In genomic region chr3R:20830153-20830695, dm6 we compare ENCODE assay signal across 1 fruit fly cellular context.
A peak's percentile ranks its signal among the peaks of the same experiment; 100 is the strongest.
TF ChIP-seq lines count a peak whose summit lies in the region.

TSS of gene Adss (minus strand) at chr3R:20830580.

TF ChIP-seq in whole organism, embryonic, 481 proteins besides CTCF, POLR2A, EP300 and RAD21 (continued from another document and continues in another):
- peak; percentile 53; the same call in 2 of the 3 replicates for TF ChIP-seq Opbp (GFP tag; IDR thresholded peaks at IDR 0.05; lab: Robert Waterston, UW; ENCODE audit: partially characterized antibody)
- TF ChIP-seq Meics (GFP tag; optimal IDR thresholded peaks at IDR 0.05; lab: Kevin White, UChicago): peak; percentile 15
- TF ChIP-seq hkb (optimal IDR thresholded peaks at IDR 0.05; lab: Kevin White, UChicago): no peak
- peak; percentile 54 for TF ChIP-seq hkb (GFP tag; IDR thresholded peaks at IDR 0.05; lab: Robert Waterston, UW)
- peak; percentile 28 for TF ChIP-seq cwo (GFP tag; optimal IDR thresholded peaks at IDR 0.05; lab: Kevin White, UChicago)
- TF ChIP-seq Atf-2 (GFP tag; optimal IDR thresholded peaks at IDR 0.05; lab: Kevin White, UChicago): no peak
- TF ChIP-seq sc (optimal IDR thresholded peaks at IDR 0.05; lab: Kevin White, UChicago): no peak
- TF ChIP-seq sc (GFP tag; optimal IDR thresholded peaks at IDR 0.05; lab: Kevin White, UChicago): peak; percentile 15
- peak; percentile 54 for TF ChIP-seq ftz-f1 (GFP tag; optimal IDR thresholded peaks at IDR 0.05; lab: Kevin White, UChicago)
- no peak for TF ChIP-seq cad (GFP tag; optimal IDR thresholded peaks at IDR 0.05; lab: Kevin White, UChicago)
- no peak for TF ChIP-seq Doc3 (GFP tag; IDR thresholded peaks at IDR 0.05; lab: Robert Waterston, UW; ENCODE audit: partially characterized antibody)
- no peak for TF ChIP-seq CG32772 (GFP tag; IDR thresholded peaks at IDR 0.05; lab: Robert Waterston, UW)
- TF ChIP-seq nerfin-2 (GFP tag; IDR thresholded peaks at IDR 0.05; lab: Robert Waterston, UW; ENCODE audit: partially characterized antibody): no peak
- TF ChIP-seq z (GFP tag; IDR thresholded peaks at IDR 0.05; lab: Robert Waterston, UW): 0 out of 3 replicates have a peak, but pooled peaks have one; percentile 31
- no peak for TF ChIP-seq H15 (GFP tag; IDR thresholded peaks at IDR 0.05; lab: Robert Waterston, UW)
- peak; percentile 70 for TF ChIP-seq MBD-R2 (GFP tag; IDR thresholded peaks at IDR 0.05; lab: Robert Waterston, UW)
- TF ChIP-seq Chrac-16 (GFP tag; optimal IDR thresholded peaks at IDR 0.05; lab: Kevin White, UChicago): no peak
- no peak; the same call in 1 of the 3 replicates for TF ChIP-seq CG34224 (GFP tag; IDR thresholded peaks at IDR 0.05; lab: Robert Waterston, UW; ENCODE audit: partially characterized antibody)
- peak; percentile 52 for TF ChIP-seq Lhr (GFP tag; optimal IDR thresholded peaks at IDR 0.05; lab: Kevin White, UChicago)
- peak; percentile 62 for TF ChIP-seq Myb (GFP tag; optimal IDR thresholded peaks at IDR 0.05; lab: Kevin White, UChicago)
- TF ChIP-seq zfh1 (GFP tag; IDR thresholded peaks at IDR 0.05; lab: Robert Waterston, UW): peak; percentile 46; the same call in 1 of the 3 replicates
- TF ChIP-seq ttk (GFP tag; IDR thresholded peaks at IDR 0.05; lab: Robert Waterston, UW): 0 out of 2 replicates have a peak, but pooled peaks have one; percentile 14
- TF ChIP-seq CG7987 (GFP tag; optimal IDR thresholded peaks at IDR 0.05; lab: Kevin White, UChicago): peak; percentile 59
- no peak for TF ChIP-seq CG1792 (GFP tag; optimal IDR thresholded peaks at IDR 0.05; lab: Kevin White, UChicago)
- TF ChIP-seq lbe (GFP tag; optimal IDR thresholded peaks at IDR 0.05; lab: Kevin White, UChicago): no peak
- TF ChIP-seq kay (GFP tag; optimal IDR thresholded peaks at IDR 0.05; lab: Kevin White, UChicago): no peak
- peak; percentile 34 for TF ChIP-seq B-H2 (GFP tag; optimal IDR thresholded peaks at IDR 0.05; lab: Kevin White, UChicago)
- TF ChIP-seq CG7786 (GFP tag; optimal IDR thresholded peaks at IDR 0.05; lab: Kevin White, UChicago): peak; percentile 45
- peak; percentile 21 for TF ChIP-seq luna (GFP tag; optimal IDR thresholded peaks at IDR 0.05; lab: Kevin White, UChicago)
- no peak for TF ChIP-seq bab2 (GFP tag; optimal IDR thresholded peaks at IDR 0.05; lab: Kevin White, UChicago)
- no peak for TF ChIP-seq tio (GFP tag; optimal IDR thresholded peaks at IDR 0.05; lab: Kevin White, UChicago)
- no peak for TF ChIP-seq Usf (GFP tag; optimal IDR thresholded peaks at IDR 0.05; lab: Kevin White, UChicago)
- no peak; the same call in 1 of the 2 replicates for TF ChIP-seq tna (GFP tag; IDR thresholded peaks at IDR 0.05; lab: Robert Waterston, UW; ENCODE audit: partially characterized antibody)
- TF ChIP-seq CG17186 (GFP tag; optimal IDR thresholded peaks at IDR 0.05; lab: Kevin White, UChicago): peak; percentile 89
- TF ChIP-seq CG4730 (GFP tag; IDR thresholded peaks at IDR 0.05; lab: Robert Waterston, UW): no peak
- TF ChIP-seq CG9932 (GFP tag; IDR thresholded peaks at IDR 0.05; lab: Robert Waterston, UW): peak; percentile 10; the same call in 1 of the 2 replicates
- peak; percentile 43 for TF ChIP-seq CG12071 (GFP tag; optimal IDR thresholded peaks at IDR 0.05; lab: Kevin White, UChicago)
- TF ChIP-seq Optix (GFP tag; IDR thresholded peaks at IDR 0.05; lab: Robert Waterston, UW): no peak
- TF ChIP-seq Max (GFP tag; optimal IDR thresholded peaks at IDR 0.05; lab: Kevin White, UChicago): peak; percentile 9
- TF ChIP-seq repo (GFP tag; optimal IDR thresholded peaks at IDR 0.05; lab: Kevin White, UChicago): peak; percentile 7
- TF ChIP-seq Stat92E (GFP tag; optimal IDR thresholded peaks at IDR 0.05; lab: Kevin White, UChicago): peak in 1 of 3 experiments; percentile 43
- peak; percentile 29 for TF ChIP-seq CG10543 (GFP tag; optimal IDR thresholded peaks at IDR 0.05; lab: Kevin White, UChicago)
- no peak for TF ChIP-seq CG10462 (GFP tag; optimal IDR thresholded peaks at IDR 0.05; lab: Kevin White, UChicago)
- 0 out of 2 replicates have a peak, but pooled peaks have one; percentile 14 for TF ChIP-seq CG31441 (GFP tag; IDR thresholded peaks at IDR 0.05; lab: Robert Waterston, UW)
- no peak for TF ChIP-seq CG2199 (GFP tag; IDR thresholded peaks at IDR 0.05; lab: Robert Waterston, UW)
- TF ChIP-seq ara (GFP tag; IDR thresholded peaks at IDR 0.05; lab: Robert Waterston, UW): 0 out of 2 replicates have a peak, but pooled peaks have one; percentile 41
- peak; percentile 4 for TF ChIP-seq maf-S (GFP tag; optimal IDR thresholded peaks at IDR 0.05; lab: Kevin White, UChicago)
- TF ChIP-seq CG31388 (GFP tag; optimal IDR thresholded peaks at IDR 0.05; lab: Kevin White, UChicago): no peak
- TF ChIP-seq Atf6 (GFP tag; IDR thresholded peaks at IDR 0.05; lab: Robert Waterston, UW): peak; percentile 56; the same call in 1 of the 2 replicates
- peak; percentile 22 for TF ChIP-seq Dp (GFP tag; optimal IDR thresholded peaks at IDR 0.05; lab: Kevin White, UChicago)
- TF ChIP-seq cato (GFP tag; optimal IDR thresholded peaks at IDR 0.05; lab: Kevin White, UChicago; ENCODE audit: borderline replicate concordance): no peak
- TF ChIP-seq CG4328 (GFP tag; optimal IDR thresholded peaks at IDR 0.05; lab: Kevin White, UChicago): no peak
- no peak for TF ChIP-seq D19B (GFP tag; optimal IDR thresholded peaks at IDR 0.05; lab: Kevin White, UChicago)
- TF ChIP-seq CG4617 (GFP tag; optimal IDR thresholded peaks at IDR 0.05; lab: Kevin White, UChicago; ENCODE audit: borderline replicate concordance): peak; percentile 21
- TF ChIP-seq bcd (GFP tag; optimal IDR thresholded peaks at IDR 0.05; lab: Kevin White, UChicago): peak; percentile 24
- no peak for TF ChIP-seq p53 (GFP tag; optimal IDR thresholded peaks at IDR 0.05; lab: Kevin White, UChicago)
- peak; percentile 56; the same call in 1 of the 2 replicates for TF ChIP-seq sob (GFP tag; IDR thresholded peaks at IDR 0.05; lab: Robert Waterston, UW)
- TF ChIP-seq CG1603 (tag; optimal IDR thresholded peaks at IDR 0.05; lab: Kevin White, UChicago): peak; percentile 43
- TF ChIP-seq Sox102F (GFP tag; optimal IDR thresholded peaks at IDR 0.05; lab: Kevin White, UChicago): no peak
- TF ChIP-seq wdn (GFP tag; IDR thresholded peaks at IDR 0.05; lab: Robert Waterston, UW): peak; percentile 40; the same call in 1 of the 2 replicates
- no peak for TF ChIP-seq Aef1 (GFP tag; IDR thresholded peaks at IDR 0.05; lab: Robert Waterston, UW)
- peak; percentile 44 for TF ChIP-seq ash1 (GFP tag; optimal IDR thresholded peaks at IDR 0.05; lab: Kevin White, UChicago)
- TF ChIP-seq Ets97D (GFP tag; optimal IDR thresholded peaks at IDR 0.05; lab: Kevin White, UChicago): peak; percentile 50
- peak; percentile 67; the same call in 1 of the 3 replicates for TF ChIP-seq CG11456 (GFP tag; IDR thresholded peaks at IDR 0.05; lab: Robert Waterston, UW)
- TF ChIP-seq chn (GFP tag; optimal IDR thresholded peaks at IDR 0.05; lab: Kevin White, UChicago): peak; percentile 35
- no peak for TF ChIP-seq CrebB (tag; optimal IDR thresholded peaks at IDR 0.05; lab: Kevin White, UChicago)
- peak; percentile 12 for TF ChIP-seq nerfin-1 (tag; optimal IDR thresholded peaks at IDR 0.05; lab: Kevin White, UChicago)
- TF ChIP-seq Hand (GFP tag; optimal IDR thresholded peaks at IDR 0.05; lab: Kevin White, UChicago): peak; percentile 47
- no peak for TF ChIP-seq slp2 (GFP tag; optimal IDR thresholded peaks at IDR 0.05; lab: Kevin White, UChicago)
- TF ChIP-seq knrl (GFP tag; IDR thresholded peaks at IDR 0.05; lab: Robert Waterston, UW; ENCODE audit: partially characterized antibody): peak; percentile 31; the same call in 1 of the 3 replicates
- TF ChIP-seq danr (GFP tag; IDR thresholded peaks at IDR 0.05; lab: Robert Waterston, UW): no peak
- peak; percentile 25 for TF ChIP-seq CG17359 (tag; optimal IDR thresholded peaks at IDR 0.05; lab: Kevin White, UChicago)
- TF ChIP-seq BEAF-32 (GFP tag; optimal IDR thresholded peaks at IDR 0.05; lab: Kevin White, UChicago): peak; percentile 21
- TF ChIP-seq CG32532 (GFP tag; IDR thresholded peaks at IDR 0.05; lab: Robert Waterston, UW): peak; percentile 60
- TF ChIP-seq H2.0 (GFP tag; IDR thresholded peaks at IDR 0.05; lab: Robert Waterston, UW): 0 out of 2 replicates have a peak, but pooled peaks have one; percentile 12
- no peak for TF ChIP-seq Dfd (GFP tag; optimal IDR thresholded peaks at IDR 0.05; lab: Kevin White, UChicago)
- 0 out of 2 replicates have a peak, but pooled peaks have one; percentile 14 for TF ChIP-seq sim (GFP tag; IDR thresholded peaks at IDR 0.05; lab: Robert Waterston, UW)
- no peak for TF ChIP-seq wor (GFP tag; IDR thresholded peaks at IDR 0.05; lab: Robert Waterston, UW)
- TF ChIP-seq pb (GFP tag; optimal IDR thresholded peaks at IDR 0.05; lab: Kevin White, UChicago): peak; percentile 1
- peak; percentile 75 for TF ChIP-seq CG12659 (GFP tag; optimal IDR thresholded peaks at IDR 0.05; lab: Kevin White, UChicago)
- TF ChIP-seq CG34376 (GFP tag; optimal IDR thresholded peaks at IDR 0.05; lab: Kevin White, UChicago): peak; percentile 72
- TF ChIP-seq trem (tag; optimal IDR thresholded peaks at IDR 0.05; lab: Kevin White, UChicago): peak; percentile 46
- TF ChIP-seq CG10147 (GFP tag; optimal IDR thresholded peaks at IDR 0.05; lab: Kevin White, UChicago): no peak
- no peak for TF ChIP-seq CG14050 (GFP tag; IDR thresholded peaks at IDR 0.05; lab: Robert Waterston, UW)
- TF ChIP-seq pita (GFP tag; optimal IDR thresholded peaks at IDR 0.05; lab: Kevin White, UChicago): no peak
- TF ChIP-seq grn (GFP tag; optimal IDR thresholded peaks at IDR 0.05; lab: Kevin White, UChicago): peak; percentile 93
- TF ChIP-seq Dbx (GFP tag; IDR thresholded peaks at IDR 0.05; lab: Robert Waterston, UW): peak; percentile 77; the same call in 2 of the 3 replicates
- TF ChIP-seq caup (GFP tag; optimal IDR thresholded peaks at IDR 0.05; lab: Kevin White, UChicago; ENCODE audit: severe bottlenecking): peak; percentile 46
- peak; percentile 78 for TF ChIP-seq Deaf1 (tag; optimal IDR thresholded peaks at IDR 0.05; lab: Kevin White, UChicago)
- peak; percentile 37 for TF ChIP-seq CG3163 (GFP tag; optimal IDR thresholded peaks at IDR 0.05; lab: Kevin White, UChicago)
- TF ChIP-seq Dref (GFP tag; IDR thresholded peaks at IDR 0.05; lab: Robert Waterston, UW): no peak
- no peak for TF ChIP-seq trh (GFP tag; optimal IDR thresholded peaks at IDR 0.05; lab: Kevin White, UChicago)
- TF ChIP-seq dan (GFP tag; IDR thresholded peaks at IDR 0.05; lab: Robert Waterston, UW): no peak
- TF ChIP-seq pzg (GFP tag; optimal IDR thresholded peaks at IDR 0.05; lab: Kevin White, UChicago): peak; percentile 90
- peak; percentile 10 for TF ChIP-seq pho (GFP tag; optimal IDR thresholded peaks at IDR 0.05; lab: Kevin White, UChicago)
- TF ChIP-seq CG5180 (GFP tag; optimal IDR thresholded peaks at IDR 0.05; lab: Kevin White, UChicago): peak; percentile 61
- no peak for TF ChIP-seq Ada2b (GFP tag; IDR thresholded peaks at IDR 0.05; lab: Robert Waterston, UW)
- no peak for TF ChIP-seq otp (GFP tag; IDR thresholded peaks at IDR 0.05; lab: Robert Waterston, UW)
- no peak for TF ChIP-seq Hr39 (optimal IDR thresholded peaks at IDR 0.05; lab: Kevin White, UChicago)
- TF ChIP-seq Bdp1 (GFP tag; optimal IDR thresholded peaks at IDR 0.05; lab: Kevin White, UChicago): peak; percentile 18
- TF ChIP-seq crp (GFP tag; optimal IDR thresholded peaks at IDR 0.05; lab: Kevin White, UChicago): peak in 1 of 2 experiments; percentile 64
- TF ChIP-seq wek (GFP tag; optimal IDR thresholded peaks at IDR 0.05; lab: Kevin White, UChicago): peak; percentile 13
- no peak for TF ChIP-seq CG2120 (GFP tag; optimal IDR thresholded peaks at IDR 0.05; lab: Kevin White, UChicago)
- no peak for TF ChIP-seq CG12769 (tag; optimal IDR thresholded peaks at IDR 0.05; lab: Kevin White, UChicago)
- peak; percentile 2 for TF ChIP-seq eyg (GFP tag; optimal IDR thresholded peaks at IDR 0.05; lab: Kevin White, UChicago)
- TF ChIP-seq Vsx1 (GFP tag; optimal IDR thresholded peaks at IDR 0.05; lab: Kevin White, UChicago): no peak
- peak; percentile 62 for TF ChIP-seq D (optimal IDR thresholded peaks at IDR 0.05; lab: Kevin White, UChicago)
- TF ChIP-seq D (GFP tag; optimal IDR thresholded peaks at IDR 0.05; lab: Kevin White, UChicago): no peak
- no peak for TF ChIP-seq CG18619 (GFP tag; optimal IDR thresholded peaks at IDR 0.05; lab: Kevin White, UChicago)
- TF ChIP-seq CG18764 (GFP tag; optimal IDR thresholded peaks at IDR 0.05; lab: Kevin White, UChicago): no peak
- TF ChIP-seq stwl (tag; optimal IDR thresholded peaks at IDR 0.05; lab: Kevin White, UChicago): peak; percentile 47
- TF ChIP-seq CG17568 (GFP tag; optimal IDR thresholded peaks at IDR 0.05; lab: Kevin White, UChicago): no peak
- no peak for TF ChIP-seq CG18011 (GFP tag; optimal IDR thresholded peaks at IDR 0.05; lab: Kevin White, UChicago)
- no peak for TF ChIP-seq Oaz (GFP tag; IDR thresholded peaks at IDR 0.05; lab: Robert Waterston, UW)
- TF ChIP-seq CG17612 (GFP tag; IDR thresholded peaks at IDR 0.05; lab: Robert Waterston, UW): no peak
- TF ChIP-seq CG17829 (tag; optimal IDR thresholded peaks at IDR 0.05; lab: Kevin White, UChicago): peak; percentile 3
- peak; percentile 10 for TF ChIP-seq mam (GFP tag; optimal IDR thresholded peaks at IDR 0.05; lab: Kevin White, UChicago)
- TF ChIP-seq CG15601 (tag; optimal IDR thresholded peaks at IDR 0.05; lab: Kevin White, UChicago): no peak
- TF ChIP-seq NfI (GFP tag; optimal IDR thresholded peaks at IDR 0.05; lab: Kevin White, UChicago): peak; percentile 5
- no peak for TF ChIP-seq fd64A (GFP tag; optimal IDR thresholded peaks at IDR 0.05; lab: Kevin White, UChicago)
- no peak for TF ChIP-seq CG2116 (GFP tag; optimal IDR thresholded peaks at IDR 0.05; lab: Kevin White, UChicago)
- TF ChIP-seq lov (optimal IDR thresholded peaks at IDR 0.05; lab: Kevin White, UChicago): no peak
- peak; percentile 61; the same call in 2 of the 3 replicates for TF ChIP-seq lov (GFP tag; IDR thresholded peaks at IDR 0.05; lab: Robert Waterston, UW)
- no peak for TF ChIP-seq CG12299 (tag; optimal IDR thresholded peaks at IDR 0.05; lab: Kevin White, UChicago)
- peak; percentile 95 for TF ChIP-seq Med (GFP tag; lab: Kevin White, UChicago)
- no peak for TF ChIP-seq CG30403 (GFP tag; optimal IDR thresholded peaks at IDR 0.05; lab: Kevin White, UChicago)
- peak; percentile 11; the same call in 1 of the 2 replicates for TF ChIP-seq inv (GFP tag; IDR thresholded peaks at IDR 0.05; lab: Robert Waterston, UW; ENCODE audit: partially characterized antibody)
- TF ChIP-seq CG14710 (tag; optimal IDR thresholded peaks at IDR 0.05; lab: Kevin White, UChicago): peak; percentile 21
- TF ChIP-seq CG13775 (GFP tag; optimal IDR thresholded peaks at IDR 0.05; lab: Kevin White, UChicago): peak; percentile 7
- peak; percentile 99 for TF ChIP-seq ewg (GFP tag; optimal IDR thresholded peaks at IDR 0.05; lab: Kevin White, UChicago)
